Worm (Caenorhabditis elegans): ENCODE measurements around the gene clec-171.

clec-171 gene

DNA sequence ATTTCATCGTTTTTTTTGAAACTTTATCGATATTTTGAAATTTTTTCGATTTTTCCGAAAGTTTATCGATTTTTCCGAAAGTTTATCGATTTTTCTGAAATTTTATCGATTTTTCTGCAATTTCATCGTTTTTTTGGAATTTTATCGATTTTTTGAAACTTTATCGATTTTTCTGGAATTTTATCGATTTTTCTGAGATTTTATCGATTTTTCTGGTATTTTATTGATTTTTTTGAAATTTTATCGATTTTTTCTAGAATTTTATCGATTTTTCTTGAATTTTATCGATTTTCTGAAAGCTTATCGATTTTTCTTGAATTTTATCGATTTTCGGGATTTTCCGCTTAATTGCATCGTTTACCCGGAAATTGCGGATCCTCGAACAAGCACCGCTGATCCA lies 16.3 kb upstream of the clec-171 start:
- TF ChIP-seq egl-18 (GFP tag; IDR thresholded peaks at IDR 0.05) (no peak), lsy-27 (tag; optimal IDR thresholded peaks at IDR 0.05; ENCODE audit: borderline replicate concordance, insufficient read depth) (no peak), Y67H2A.10 (GFP tag; conservative IDR thresholded peaks at IDR 0.05) (no peak), C17E4.6 (GFP tag; IDR thresholded peaks at IDR 0.05) (no peak), ceh-58 (GFP tag; IDR thresholded peaks at IDR 0.05) (no peak), tbx-9 (tag; optimal IDR thresholded peaks at IDR 0.05; ENCODE audit: borderline replicate concordance) (no peak), nhr-179 (tag; optimal IDR thresholded peaks at IDR 0.05) (no peak), unc-130 (GFP tag; optimal IDR thresholded peaks at IDR 0.05) (no peak), C06A6.2 (GFP tag; conservative IDR thresholded peaks at IDR 0.05) (no peak), D2030.7 (GFP tag; IDR thresholded peaks at IDR 0.05) (no peak), snpc-1.1 (tag; optimal IDR thresholded peaks at IDR 0.05; ENCODE audit: insufficient read depth) (no peak), atf-7 (tag; optimal IDR thresholded peaks at IDR 0.05) (no peak), attf-5 (GFP tag; optimal IDR thresholded peaks at IDR 0.05) (no peak), madf-10 (tag; optimal IDR thresholded peaks at IDR 0.05) (no peak), sdz-38 (tag; optimal IDR thresholded peaks at IDR 0.05) (no peak), hmg-1.2 (GFP tag; IDR thresholded peaks at IDR 0.05) (no peak), hmg-20 (GFP tag; IDR thresholded peaks at IDR 0.05) (no peak), F37B4.10 (GFP tag; IDR thresholded peaks at IDR 0.05) (no peak), ztf-28 (GFP tag; IDR thresholded peaks at IDR 0.05) (no peak), pha-4 (tag; optimal IDR thresholded peaks at IDR 0.05) (no peak)

DNA sequence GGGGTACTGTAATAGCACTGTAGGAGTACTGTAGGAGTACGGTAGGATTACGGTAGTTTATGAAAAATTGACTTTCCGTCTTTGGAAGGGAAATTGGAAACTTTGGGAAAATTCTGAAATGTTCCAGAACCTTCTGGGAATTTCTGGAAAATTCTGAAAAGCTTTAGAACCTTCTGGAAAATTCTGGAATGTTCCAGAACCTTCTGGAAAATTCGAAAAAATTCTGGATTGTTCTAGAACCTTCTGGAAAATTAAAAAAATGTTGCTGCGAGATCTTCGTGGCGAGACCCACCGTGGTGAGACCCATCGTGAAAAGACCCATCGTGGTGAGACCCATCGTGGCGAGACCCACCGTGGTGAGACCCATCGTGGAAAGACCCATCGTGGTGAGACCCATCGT lies 12.9 kb upstream of the clec-171 start:
- TF ChIP-seq F33H1.4 (GFP tag; IDR thresholded peaks at IDR 0.05) (peak; percentile 20; the same call in 1 of the 2 replicates), ztf-25 (GFP tag; IDR thresholded peaks at IDR 0.05) (0 out of 2 replicates have a peak, but pooled peaks have one; percentile 13), hsf-1 (GFP tag; IDR thresholded peaks at IDR 0.05) (peak; percentile 94), ekl-4 (GFP tag; IDR thresholded peaks at IDR 0.05) (0 out of 2 replicates have a peak, but pooled peaks have one; percentile 28), Y79H2A.3 (GFP tag; conservative IDR thresholded peaks at IDR 0.05) (0 out of 2 replicates have a peak, but pooled peaks have one; percentile 13)

ce11 chrIV:1437625-1438024 lies 10.4 kb upstream of the clec-171 start:
- TF ChIP-seq B0035.1 (tag; optimal IDR thresholded peaks at IDR 0.05) = no peak

DNA sequence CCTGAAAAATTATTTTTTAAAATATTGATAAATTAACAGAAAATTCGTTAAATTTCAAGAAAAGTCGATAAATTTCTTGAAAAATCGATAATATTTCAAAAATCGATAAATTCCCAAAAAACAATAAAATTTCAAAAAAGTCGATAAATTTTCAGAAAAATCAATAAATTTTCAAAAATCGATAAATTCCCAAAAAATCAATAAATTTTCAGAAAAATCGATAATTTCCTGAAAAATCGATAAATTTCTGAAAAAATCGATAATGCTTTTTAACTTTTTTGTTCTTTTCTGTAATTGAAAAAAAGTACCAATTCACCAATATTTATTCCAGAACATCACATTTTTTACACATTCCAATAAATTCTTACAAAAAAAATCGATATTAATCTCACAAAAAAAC lies 8.0 kb upstream of the clec-171 start:
- TF ChIP-seq lin-35 (GFP tag; optimal IDR thresholded peaks at IDR 0.05) (no peak), ztf-18 (tag; optimal IDR thresholded peaks at IDR 0.05) (no peak), attf-3 (GFP tag; conservative IDR thresholded peaks at IDR 0.05) (no peak), sptf-2 (GFP tag; optimal IDR thresholded peaks at IDR 0.05) (no peak), hmg-20 (GFP tag; IDR thresholded peaks at IDR 0.05) (no peak), tlf-1 (GFP tag; optimal IDR thresholded peaks at IDR 0.05) (no peak), cebp-1 (GFP tag; IDR thresholded peaks at IDR 0.05) (no peak), cebp-1 (tag; optimal IDR thresholded peaks at IDR 0.05) (no peak), ztf-26 (tag; optimal IDR thresholded peaks at IDR 0.05) (no peak), F37B4.10 (GFP tag; IDR thresholded peaks at IDR 0.05) (no peak), lag-1 (GFP tag; IDR thresholded peaks at IDR 0.05) (no peak), Y56A3A.18 (GFP tag; IDR thresholded peaks at IDR 0.05) (no peak), F57C9.4 (tag; optimal IDR thresholded peaks at IDR 0.05) (no peak), madf-10 (tag; optimal IDR thresholded peaks at IDR 0.05) (no peak), unc-130 (GFP tag; optimal IDR thresholded peaks at IDR 0.05) (no peak), Y95B8A.8 (GFP tag; IDR thresholded peaks at IDR 0.05) (no peak), him-1 (tag; optimal IDR thresholded peaks at IDR 0.05) (no peak), mxl-1 (tag; optimal IDR thresholded peaks at IDR 0.05) (no peak), hrde-1 (tag; optimal IDR thresholded peaks at IDR 0.05; ENCODE audit: borderline replicate concordance) (no peak), ccch-3 (GFP tag; optimal IDR thresholded peaks at IDR 0.05) (no peak), somi-1 (GFP tag; optimal IDR thresholded peaks at IDR 0.05) (no peak)
